Worm (Caenorhabditis elegans) whole organism, early embryonic: ENCODE data around the gene lgc-6.

ENCODE experiments used
- ceh-36 ChIP-seq: sonication (generic microtip); optimal IDR thresholded peaks from 2 replicates; lab custom pipeline; 2016; ENCODE audit warnings: missing genetic modification characterization, inconsistent platforms, missing compliant biosample characterization
- flt-1 ChIP-seq: fragments of 200-800 bp; sonication (Bioruptor generic); IDR thresholded peaks from 2 replicates; pipeline ENCODE4 v1.3.6; 2022; ENCODE audit warnings: missing genetic modification characterization, missing compliant biosample characterization
- hmbx-1 ChIP-seq: sonication (generic microtip); optimal IDR thresholded peaks from 2 replicates; lab custom pipeline; 2016; ENCODE audit warnings: mild to moderate bottlenecking, missing genetic modification characterization, missing compliant biosample characterization
- pes-1 ChIP-seq: fragments of 200-800 bp; sonication (Bioruptor generic); IDR thresholded peaks from 2 replicates; pipeline ENCODE4 v1.3.6; 2022; ENCODE audit warnings: missing genetic modification reagents, missing genetic modification characterization, missing compliant biosample characterization

DNA sequence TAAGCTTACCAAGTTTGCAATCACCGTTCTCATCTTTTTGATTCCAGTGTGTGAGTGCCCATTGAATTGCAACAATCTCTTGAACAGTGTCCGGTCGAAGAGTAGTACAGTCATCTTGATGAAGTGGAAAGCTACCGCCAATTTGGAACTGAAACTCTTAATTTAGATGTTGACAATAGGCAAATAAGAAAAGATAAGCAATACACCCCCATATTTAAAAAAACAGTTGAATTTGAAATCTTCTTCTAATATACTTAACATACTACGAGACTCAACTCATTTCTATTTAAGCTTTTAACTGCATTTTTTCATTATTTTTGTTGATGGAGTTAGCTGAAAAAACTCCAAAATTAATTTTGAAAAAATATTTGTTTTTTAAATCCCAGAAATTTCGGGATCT, 27.6 kb upstream of the lgc-6 start:
- TF ChIP-seq pes-1 (GFP tag; lab: Robert Waterston, UW) (no peak), flt-1 (GFP tag; lab: Robert Waterston, UW) (no peak), hmbx-1 (tag; lab: Kevin White, UChicago) (no peak), ceh-36 (tag; lab: Kevin White, UChicago) (no peak)
